Fruit fly (Drosophila melanogaster) whole organism, embryonic: Measurements from ENCODE around the gene Vti1b.
A peak's percentile ranks its signal among the peaks of the same experiment; 100 is the strongest.

ENCODE experiments used
- Awh ChIP-seq: fragments of 200-800 bp; sonication (Bioruptor generic); IDR thresholded peaks from 2 replicates; pipeline ENCODE4, ENCODE4 v1.3.6; 2022; ENCODE audit warnings: missing biosample characterization, missing genetic modification characterization
- CG10321 ChIP-seq: fragments of 200-800 bp; sonication (Bioruptor generic); IDR thresholded peaks from 2 replicates; pipeline ENCODE4 v1.3.6; 2022; ENCODE audit warnings: missing biosample characterization, missing genetic modification characterization
- CG10959 ChIP-seq: fragments of 200-800 bp; sonication (Bioruptor generic); IDR thresholded peaks from 2 replicates; pipeline ENCODE4 v1.3.6; 2022; ENCODE audit warnings: missing biosample characterization, missing genetic modification characterization
- CG11093 ChIP-seq: fragments of 200-800 bp; sonication (Bioruptor generic); IDR thresholded peaks from 3 replicates; pipeline ENCODE4 v1.3.6; 2022; ENCODE audit warnings: missing biosample characterization, missing genetic modification characterization
- CG12299 ChIP-seq: fragments of 200-800 bp; sonication (Bioruptor generic); optimal IDR thresholded peaks from 2 replicates; lab custom pipeline; 2018; ENCODE audit warnings: missing biosample characterization, mild to moderate bottlenecking, missing genetic modification characterization
- CG14860 ChIP-seq: fragments of 200-800 bp; sonication (Bioruptor generic); IDR thresholded peaks from 3 replicates; pipeline ENCODE4 v1.3.6; 2022; ENCODE audit warnings: missing biosample characterization, missing genetic modification characterization; ENCODE audit not compliant: partially characterized antibody
- CG18011 ChIP-seq: fragments of 200-800 bp; sonication (Bioruptor generic); optimal IDR thresholded peaks from 2 replicates; lab custom pipeline; 2017; ENCODE audit warnings: missing biosample characterization, missing genetic modification characterization, mild to moderate bottlenecking, moderate library complexity, missing genotype
- CG18764 ChIP-seq: fragments of 200-800 bp; sonication (Bioruptor generic); optimal IDR thresholded peaks from 3 replicates; lab custom pipeline; 2016; ENCODE audit warnings: missing biosample characterization, missing genetic modification characterization
- CG2202 ChIP-seq: fragments of 200-800 bp; sonication (Bioruptor generic); optimal IDR thresholded peaks from 2 replicates; lab custom pipeline; 2018; ENCODE audit warnings: missing biosample characterization, mild to moderate bottlenecking, missing genetic modification characterization
- CG2712 ChIP-seq: fragments of 200-800 bp; optimal IDR thresholded peaks from 3 replicates; lab custom pipeline; 2019; ENCODE audit warnings: missing biosample characterization, mild to moderate bottlenecking, missing genetic modification characterization, moderate library complexity
- CG30431 ChIP-seq: fragments of 200-800 bp; sonication (Bioruptor generic); optimal IDR thresholded peaks from 2 replicates; lab custom pipeline; 2017; ENCODE audit warnings: missing biosample characterization, missing genetic modification characterization
- CG32532 ChIP-seq: fragments of 200-800 bp; sonication (Bioruptor generic); IDR thresholded peaks from 2 replicates; pipeline ENCODE4 v1.3.6; 2022; ENCODE audit warnings: missing biosample characterization, missing genetic modification characterization
- CG32767 ChIP-seq: fragments of 200-800 bp; sonication (Bioruptor generic); IDR thresholded peaks from 2 replicates; pipeline ENCODE4 v1.3.6; 2022; ENCODE audit warnings: missing biosample characterization, missing genetic modification characterization
- CG3726 ChIP-seq: fragments of 200-800 bp; sonication (Bioruptor generic); IDR thresholded peaks from 3 replicates; pipeline ENCODE4, ENCODE4 v1.3.6; 2022; ENCODE audit warnings: missing biosample characterization, missing genetic modification characterization
- CG4730 ChIP-seq: fragments of 200-800 bp; sonication (Bioruptor generic); IDR thresholded peaks from 2 replicates; pipeline ENCODE4 v1.3.6; 2022; ENCODE audit warnings: missing biosample characterization, missing genetic modification characterization
- CG4854 ChIP-seq: fragments of 200-800 bp; sonication (Bioruptor generic); optimal IDR thresholded peaks from 2 replicates; lab custom pipeline; 2016; ENCODE audit warnings: missing biosample characterization, missing genetic modification characterization, inconsistent platforms
- Dad ChIP-seq: fragments of 200-800 bp; sonication (Bioruptor generic); optimal IDR thresholded peaks from 3 replicates; lab custom pipeline; 2016; ENCODE audit warnings: missing biosample characterization, missing genetic modification characterization
- Dp ChIP-seq: fragments of 200-800 bp; sonication (Bioruptor generic); optimal IDR thresholded peaks from 2 replicates; lab custom pipeline; 2018; ENCODE audit warnings: missing biosample characterization, mild to moderate bottlenecking, missing genetic modification characterization, moderate library complexity
- Hr39 ChIP-seq: fragments of >200 bp; optimal IDR thresholded peaks from 2 replicates; lab custom pipeline; 2017
- Hr78 ChIP-seq, 2 experiments: fragments of 200-800 bp in 1 of 2; fragments of >200 bp in 1 of 2; sonication (Bioruptor generic) in 1 of 2; optimal IDR thresholded peaks; 2 replicates each; lab custom pipeline; 2017 to 2019; ENCODE audit warnings: missing biosample characterization in 2 of 2, missing genetic modification characterization in 2 of 2, mild to moderate bottlenecking in 1 of 2, moderate library complexity in 1 of 2
- Lhr ChIP-seq: fragments of 200-800 bp; sonication (Bioruptor generic); optimal IDR thresholded peaks from 3 replicates; lab custom pipeline; 2017; ENCODE audit warnings: mild to moderate bottlenecking, missing biosample characterization, missing genetic modification reagents, missing genetic modification characterization
- Lpt ChIP-seq: fragments of >200 bp; optimal IDR thresholded peaks from 2 replicates; lab custom pipeline; 2018; ENCODE audit warnings: missing biosample characterization, missing genetic modification characterization
- Meics ChIP-seq: fragments of 200-800 bp; sonication (Bioruptor generic); optimal IDR thresholded peaks from 2 replicates; lab custom pipeline; 2017; ENCODE audit warnings: missing biosample characterization, mild to moderate bottlenecking, missing genetic modification characterization
- NC2α ChIP-seq: fragments of 200-800 bp; sonication (Bioruptor generic); optimal IDR thresholded peaks from 2 replicates; lab custom pipeline; 2016; ENCODE audit warnings: missing biosample characterization, missing genetic modification characterization
- Nf-YA ChIP-seq: fragments of 200-800 bp; sonication (Bioruptor generic); IDR thresholded peaks from 2 replicates; pipeline ENCODE4 v1.3.6; 2022; ENCODE audit warnings: missing biosample characterization, missing genetic modification characterization
- Pdp1 ChIP-seq, 2 experiments: fragments of 200-800 bp; sonication (Bioruptor generic); optimal IDR thresholded peaks; 3 replicates each; lab custom pipeline; 2016; ENCODE audit warnings: missing biosample characterization in 2 of 2, missing genetic modification characterization in 2 of 2, mild to moderate bottlenecking in 1 of 2, moderate library complexity in 1 of 2
- Xrp1 ChIP-seq: fragments of 200-800 bp; sonication (Bioruptor generic); IDR thresholded peaks from 2 replicates; pipeline ENCODE4 v1.3.6; 2022; ENCODE audit warnings: missing biosample characterization, missing genetic modification characterization
- bab2 ChIP-seq: fragments of 200-800 bp; sonication (Bioruptor generic); optimal IDR thresholded peaks from 2 replicates; lab custom pipeline; 2016; ENCODE audit warnings: missing biosample characterization, missing genetic modification characterization
- ci ChIP-seq: fragments of 200-800 bp; sonication (Bioruptor generic); IDR thresholded peaks from 3 replicates; pipeline ENCODE4 v1.3.6; 2022; ENCODE audit warnings: missing biosample characterization, missing genetic modification characterization
- cwo ChIP-seq: fragments of 200-800 bp; sonication (Bioruptor generic); optimal IDR thresholded peaks from 3 replicates; lab custom pipeline; 2017; ENCODE audit warnings: missing biosample characterization, missing genetic modification characterization, mild to moderate bottlenecking, moderate library complexity, missing genetic modification reagents
- dpn ChIP-seq, 2 experiments: fragments of 200-800 bp; sonication (Bioruptor generic); optimal IDR thresholded peaks; 3 replicates each; lab custom pipeline; 2016; ENCODE audit warnings: missing biosample characterization in 2 of 2, missing genetic modification characterization in 2 of 2
- dysf ChIP-seq: fragments of 200-800 bp; sonication (Bioruptor generic); IDR thresholded peaks from 3 replicates; pipeline ENCODE4 v1.3.6; 2022; ENCODE audit warnings: missing biosample characterization, missing genetic modification characterization
- ems ChIP-seq: fragments of 200-800 bp; sonication (Bioruptor generic); optimal IDR thresholded peaks from 3 replicates; lab custom pipeline; 2016; ENCODE audit warnings: missing biosample characterization, missing genetic modification characterization
- en ChIP-seq: fragments of 200-800 bp; sonication (Bioruptor generic); optimal IDR thresholded peaks from 2 replicates; lab custom pipeline; 2016; ENCODE audit warnings: missing biosample characterization, missing genetic modification characterization
- gem ChIP-seq: fragments of 200-800 bp; sonication (Bioruptor generic); optimal IDR thresholded peaks from 2 replicates; lab custom pipeline; 2019; ENCODE audit warnings: missing biosample characterization, mild to moderate bottlenecking, missing genetic modification characterization, moderate library complexity
- h ChIP-seq: fragments of >200 bp; optimal IDR thresholded peaks from 2 replicates; lab custom pipeline; 2017
- maf-S ChIP-seq: fragments of 200-800 bp; sonication (Bioruptor generic); optimal IDR thresholded peaks from 2 replicates; lab custom pipeline; 2016; ENCODE audit warnings: missing biosample characterization, missing genetic modification characterization
- mam ChIP-seq: fragments of 200-800 bp; sonication (Bioruptor generic); optimal IDR thresholded peaks from 3 replicates; lab custom pipeline; 2016; ENCODE audit warnings: missing biosample characterization, missing genetic modification characterization
- onecut ChIP-seq: fragments of 200-800 bp; sonication (Bioruptor generic); IDR thresholded peaks from 2 replicates; pipeline ENCODE4 v1.3.6; 2022; ENCODE audit warnings: missing biosample characterization, missing genetic modification characterization
- p53 ChIP-seq: fragments of 200-800 bp; sonication (Bioruptor generic); optimal IDR thresholded peaks from 2 replicates; lab custom pipeline; 2016; ENCODE audit warnings: missing biosample characterization, missing genetic modification characterization
- pb ChIP-seq: fragments of 200-800 bp; sonication (Bioruptor generic); optimal IDR thresholded peaks from 3 replicates; lab custom pipeline; 2016; ENCODE audit warnings: missing biosample characterization, missing genetic modification characterization
- pfk ChIP-seq: fragments of 200-800 bp; sonication (Bioruptor generic); optimal IDR thresholded peaks from 2 replicates; lab custom pipeline; 2018; ENCODE audit warnings: missing biosample characterization, mild to moderate bottlenecking, missing genetic modification characterization, moderate library complexity
- row ChIP-seq: fragments of 200-800 bp; sonication (Bioruptor generic); IDR thresholded peaks from 3 replicates; pipeline ENCODE4 v1.3.6; 2022; ENCODE audit warnings: missing biosample characterization, missing genetic modification characterization
- sens ChIP-seq: fragments of 200-800 bp; sonication (Bioruptor generic); peaks from one replicate; lab custom pipeline; 2016; ENCODE audit warnings: missing biosample characterization, missing genetic modification characterization
- sob ChIP-seq: fragments of 200-800 bp; sonication (Bioruptor generic); IDR thresholded peaks from 2 replicates; pipeline ENCODE4 v1.3.6; 2022; ENCODE audit warnings: missing biosample characterization, missing genetic modification characterization
- stc ChIP-seq: fragments of 200-800 bp; sonication (Bioruptor generic); IDR thresholded peaks from 2 replicates; pipeline ENCODE4 v1.3.6; 2022; ENCODE audit warnings: missing biosample characterization, missing genetic modification characterization
- stwl ChIP-seq: fragments of 200-800 bp; sonication (Bioruptor generic); optimal IDR thresholded peaks from 3 replicates; lab custom pipeline; 2018; ENCODE audit warnings: missing biosample characterization, mild to moderate bottlenecking, missing genetic modification characterization, moderate library complexity
- tll ChIP-seq, 2 experiments: fragments of 200-800 bp in 1 of 2; fragments of >200 bp in 1 of 2; sonication (Bioruptor generic) in 1 of 2; optimal IDR thresholded peaks; 2 replicates each; lab custom pipeline; 2017 to 2019; ENCODE audit warnings: missing biosample characterization in 2 of 2, missing genetic modification characterization in 2 of 2, mild to moderate bottlenecking in 1 of 2, moderate library complexity in 1 of 2
- tna ChIP-seq: fragments of 200-800 bp; sonication (Bioruptor generic); IDR thresholded peaks from 2 replicates; pipeline ENCODE4 v1.3.6; 2022; ENCODE audit warnings: missing biosample characterization, missing genetic modification characterization; ENCODE audit not compliant: partially characterized antibody
- wor ChIP-seq: fragments of 200-800 bp; sonication (Bioruptor generic); IDR thresholded peaks from 2 replicates; pipeline ENCODE4 v1.3.6; 2022; ENCODE audit warnings: missing biosample characterization, missing genetic modification characterization

The Vti1b gene

DNA sequence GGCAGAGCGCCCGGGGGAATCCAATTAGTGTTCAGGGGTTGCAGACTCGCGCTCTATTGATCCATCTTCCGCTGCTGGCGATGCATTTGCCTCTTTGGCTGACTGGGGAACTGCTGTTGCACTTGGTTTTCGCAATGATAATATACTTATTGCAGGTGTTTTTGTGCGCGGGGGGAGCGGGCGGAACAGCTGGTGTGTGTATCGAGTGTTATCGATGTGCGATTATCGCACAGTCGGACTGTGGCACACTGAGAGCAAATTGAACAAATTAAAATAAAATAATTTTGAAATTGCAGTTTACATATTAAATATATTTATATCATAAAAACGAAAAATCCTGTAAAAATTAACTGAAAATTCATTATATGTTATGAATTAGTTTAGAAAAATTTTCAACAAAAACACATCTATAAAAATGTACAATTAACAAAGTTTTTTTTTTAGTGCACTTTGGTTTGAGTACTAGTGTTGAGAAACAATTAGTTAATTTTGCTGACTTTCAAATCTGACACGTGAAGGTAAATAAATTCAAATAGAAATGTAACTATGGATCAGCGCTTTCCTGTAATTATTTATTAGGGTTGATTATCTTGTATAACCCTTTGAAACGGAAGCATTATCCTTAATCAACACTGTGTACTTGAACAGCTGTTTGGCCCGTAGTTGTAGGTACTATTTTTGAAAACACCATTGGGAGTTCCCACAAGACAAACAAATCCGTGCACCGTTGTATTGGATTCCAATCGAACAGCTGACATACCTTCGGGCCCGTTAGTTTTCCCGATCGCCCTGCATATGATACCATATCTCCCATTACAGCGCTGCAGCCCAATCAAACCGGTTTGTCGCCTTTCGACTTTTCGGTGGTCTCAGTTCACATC lies 6.0 kb downstream of the Vti1b start, which contains the start of the genes Wdr37 and koko (continued):
- TF ChIP-seq Pdp1 (GFP tag; optimal IDR thresholded peaks at IDR 0.05; lab: Kevin White, UChicago): peak; percentile 64 to 76
- 0 out of 3 replicates have a peak, but pooled peaks have one; percentile 37 for TF ChIP-seq CG14860 (GFP tag; lab: Robert Waterston, UW)
- peak; percentile 83 for TF ChIP-seq mam (GFP tag; lab: Kevin White, UChicago)
- TF ChIP-seq cwo (GFP tag; lab: Kevin White, UChicago): peak; percentile 93
- TF ChIP-seq CG11093 (GFP tag; lab: Robert Waterston, UW): peak; percentile 95
- TF ChIP-seq Hr78 (GFP tag; optimal IDR thresholded peaks at IDR 0.05; lab: Kevin White, UChicago): peak in 1 of 2 experiments; percentile 79
- TF ChIP-seq sob: peak; percentile 98
- peak; percentile 56 for TF ChIP-seq maf-S (GFP tag; lab: Kevin White, UChicago)
- TF ChIP-seq h: no peak
- TF ChIP-seq CG10959 (GFP tag; lab: Robert Waterston, UW): peak; percentile 96
- TF ChIP-seq tll (GFP tag; optimal IDR thresholded peaks at IDR 0.05; lab: Kevin White, UChicago): peak in 1 of 2 experiments; percentile 79
- peak; percentile 99 for TF ChIP-seq CG32767 (GFP tag; lab: Robert Waterston, UW)
- peak; percentile 98 for TF ChIP-seq stc (GFP tag; lab: Robert Waterston, UW)
- peak; percentile 46 for TF ChIP-seq p53
- peak; percentile 84 for TF ChIP-seq CG10321
- TF ChIP-seq onecut (GFP tag; lab: Robert Waterston, UW): peak; percentile 89
- TF ChIP-seq Lpt (GFP tag; lab: Kevin White, UChicago): no peak
- peak; percentile 99 for TF ChIP-seq row (GFP tag; lab: Robert Waterston, UW)
- TF ChIP-seq CG4730 (GFP tag; lab: Robert Waterston, UW): peak; percentile 98
- peak; percentile 49 for TF ChIP-seq Dp (GFP tag; lab: Kevin White, UChicago)
- TF ChIP-seq gem (tag; lab: Kevin White, UChicago): peak; percentile 99
- TF ChIP-seq CG3726 (GFP tag; lab: Robert Waterston, UW): peak; percentile 97
- TF ChIP-seq CG18764 (GFP tag; lab: Kevin White, UChicago): peak; percentile 94
- TF ChIP-seq sens (GFP tag; lab: Kevin White, UChicago): peak; percentile 99
- TF ChIP-seq CG30431 (GFP tag; lab: Kevin White, UChicago): peak; percentile 79
- TF ChIP-seq Xrp1: peak; percentile 99
- peak; percentile 75 for TF ChIP-seq bab2 (GFP tag; lab: Kevin White, UChicago)
- peak; percentile 40 for TF ChIP-seq en (GFP tag; lab: Kevin White, UChicago)
- peak; percentile 85 for TF ChIP-seq Lhr (GFP tag; lab: Kevin White, UChicago)
- TF ChIP-seq tna (GFP tag; lab: Robert Waterston, UW): peak; percentile 53; the same call in 1 of the 2 replicates
- peak; percentile 95 for TF ChIP-seq Nf-YA (GFP tag; lab: Robert Waterston, UW)
- peak; percentile 66 for TF ChIP-seq CG4854
- peak; percentile 79 for TF ChIP-seq CG18011 (GFP tag; lab: Kevin White, UChicago)
- TF ChIP-seq Dad: peak; percentile 56
- TF ChIP-seq stwl: peak; percentile 94
- TF ChIP-seq CG2202 (tag; lab: Kevin White, UChicago): peak; percentile 91
- TF ChIP-seq dysf (GFP tag; lab: Robert Waterston, UW): peak; percentile 99
- TF ChIP-seq wor (GFP tag; lab: Robert Waterston, UW): peak; percentile 97
- peak; percentile 52 for TF ChIP-seq NC2α (GFP tag; lab: Kevin White, UChicago)
- no peak for TF ChIP-seq pfk (GFP tag; lab: Kevin White, UChicago)
- TF ChIP-seq pb (GFP tag; lab: Kevin White, UChicago): peak; percentile 16
- TF ChIP-seq Meics (GFP tag; lab: Kevin White, UChicago): peak; percentile 95
- TF ChIP-seq ci (GFP tag; lab: Robert Waterston, UW): peak; percentile 88
- TF ChIP-seq CG12299: peak; percentile 94
- TF ChIP-seq ems (GFP tag; lab: Kevin White, UChicago): peak; percentile 67
- TF ChIP-seq CG2712 (tag; lab: Kevin White, UChicago): peak; percentile 99
- peak; percentile 98 for TF ChIP-seq Awh (GFP tag; lab: Robert Waterston, UW)
- TF ChIP-seq Hr39: no peak
- peak; percentile 78 to 96 for TF ChIP-seq dpn (GFP tag; optimal IDR thresholded peaks at IDR 0.05; lab: Kevin White, UChicago)
- TF ChIP-seq CG32532 (GFP tag; lab: Robert Waterston, UW): peak; percentile 99
